2 worm cellular contexts compared by ENCODE assay signal in the genomic region with DNA sequence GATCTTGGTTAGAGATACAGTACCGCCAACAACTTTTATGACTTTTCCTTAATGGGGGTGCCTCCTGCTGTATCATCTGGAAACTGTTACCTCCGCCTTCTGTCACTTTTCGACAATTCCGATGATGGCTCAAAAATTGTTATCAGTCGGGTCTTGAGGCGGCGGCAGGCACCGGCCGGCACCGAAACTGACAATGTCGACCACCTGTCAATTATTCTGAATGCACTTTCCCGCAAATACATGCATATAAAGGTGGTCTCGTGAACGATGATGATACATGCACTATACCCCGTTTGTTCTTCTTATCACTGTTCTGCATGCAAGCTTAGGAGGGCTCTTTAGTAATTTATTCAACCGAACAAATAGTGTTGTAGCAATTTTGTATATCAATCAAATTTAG.
A peak's percentile ranks its signal among the peaks of the same experiment; 100 is the strongest.
TF ChIP-seq lines count a peak whose summit lies in the region.

No protein-coding gene starts in this region.

TF ChIP-seq in whole organism, L4 larva, 104 proteins besides CTCF, POLR2A, EP300 and RAD21 (continued from another document):
- TF ChIP-seq spr-1 (tag; optimal IDR thresholded peaks at IDR 0.05; lab: Kevin White, UChicago): no peak
- TF ChIP-seq attf-4 (tag; optimal IDR thresholded peaks at IDR 0.05; lab: Kevin White, UChicago): no peak
- TF ChIP-seq skn-1 (tag; optimal IDR thresholded peaks at IDR 0.05; lab: Kevin White, UChicago): no peak
- no peak for TF ChIP-seq dmd-8 (GFP tag; IDR thresholded peaks at IDR 0.05; lab: Robert Waterston, UW)
- peak; percentile 99 for TF ChIP-seq dmd-6 (GFP tag; IDR thresholded peaks at IDR 0.05; lab: Robert Waterston, UW)
- peak; percentile 97 for TF ChIP-seq dve-1 (tag; optimal IDR thresholded peaks at IDR 0.05; lab: Kevin White, UChicago; ENCODE audit: insufficient read depth)
- no peak for TF ChIP-seq ceh-32 (tag; optimal IDR thresholded peaks at IDR 0.05; lab: Kevin White, UChicago; ENCODE audit: poor library complexity)
- TF ChIP-seq ceh-44 (GFP tag; IDR thresholded peaks at IDR 0.05; lab: Robert Waterston, UW): no peak
- TF ChIP-seq hlh-30 (tag; optimal IDR thresholded peaks at IDR 0.05; lab: Kevin White, UChicago; ENCODE audit: insufficient read depth): peak; percentile 58
- TF ChIP-seq lin-1 (GFP tag; IDR thresholded peaks at IDR 0.05; lab: Robert Waterston, UW): peak; percentile 94
- 0 out of 2 replicates have a peak, but pooled peaks have one; percentile 47 for TF ChIP-seq T26A8.4 (GFP tag; IDR thresholded peaks at IDR 0.05; lab: Robert Waterston, UW)
- peak in 1 of 2 experiments; percentile 12 for TF ChIP-seq hif-1 (tag; optimal IDR thresholded peaks at IDR 0.05; lab: Kevin White, UChicago)
- TF ChIP-seq nhr-111 (GFP tag; optimal IDR thresholded peaks at IDR 0.05; lab: Kevin White, UChicago): no peak
- TF ChIP-seq nhr-28 (tag; optimal IDR thresholded peaks at IDR 0.05; lab: Kevin White, UChicago): peak; percentile 75
- TF ChIP-seq unc-62 (GFP tag; optimal IDR thresholded peaks at IDR 0.05 in 1 of 2; lab: Kevin White, UChicago): peak in 1 of 2 experiments; percentile 96
- no peak for TF ChIP-seq unc-62 (tag; optimal IDR thresholded peaks at IDR 0.05; lab: Kevin White, UChicago)
- TF ChIP-seq snpc-1.2 (GFP tag; IDR thresholded peaks at IDR 0.05; lab: Robert Waterston, UW): no peak
- TF ChIP-seq rbr-2 (tag; optimal IDR thresholded peaks at IDR 0.05; lab: Kevin White, UChicago): no peak
- TF ChIP-seq dpl-1 (GFP tag; optimal IDR thresholded peaks at IDR 0.05; lab: Kevin White, UChicago): no peak
- peak; percentile 25 for TF ChIP-seq nhr-77 (tag; optimal IDR thresholded peaks at IDR 0.05; lab: Kevin White, UChicago)
- TF ChIP-seq ztf-7 (tag; optimal IDR thresholded peaks at IDR 0.05; lab: Kevin White, UChicago): no peak
- TF ChIP-seq tra-1 (GFP tag; IDR thresholded peaks at IDR 0.05; lab: Robert Waterston, UW): peak; percentile 100
- TF ChIP-seq ZK337.2 (GFP tag; IDR thresholded peaks at IDR 0.05; lab: Robert Waterston, UW): no peak
- no peak for TF ChIP-seq ces-1 (GFP tag; optimal IDR thresholded peaks at IDR 0.05; lab: Kevin White, UChicago)
- TF ChIP-seq vab-7 (GFP tag; IDR thresholded peaks at IDR 0.05; lab: Robert Waterston, UW): no peak
- no peak for TF ChIP-seq ceh-82 (tag; optimal IDR thresholded peaks at IDR 0.05; lab: Kevin White, UChicago)
- TF ChIP-seq snpc-4 (tag; optimal IDR thresholded peaks at IDR 0.05; lab: Kevin White, UChicago): no peak
- peak; percentile 53 for TF ChIP-seq pqm-1 (tag; optimal IDR thresholded peaks at IDR 0.05; lab: Kevin White, UChicago)
- TF ChIP-seq aly-2 (tag; optimal IDR thresholded peaks at IDR 0.05; lab: Kevin White, UChicago): no peak
- no peak for TF ChIP-seq unc-39 (tag; optimal IDR thresholded peaks at IDR 0.05; lab: Kevin White, UChicago)
- TF ChIP-seq daf-8 (GFP tag; IDR thresholded peaks at IDR 0.05; lab: Robert Waterston, UW): no peak
- TF ChIP-seq fkh-10 (GFP tag; optimal IDR thresholded peaks at IDR 0.05; lab: Kevin White, UChicago): no peak
- peak; percentile 54; the same call in 1 of the 2 replicates for TF ChIP-seq nhr-41 (GFP tag; IDR thresholded peaks at IDR 0.05; lab: Robert Waterston, UW)
- no peak for TF ChIP-seq zip-11 (GFP tag; IDR thresholded peaks at IDR 0.05; lab: Robert Waterston, UW)
- no peak for TF ChIP-seq madf-5 (GFP tag; IDR thresholded peaks at IDR 0.05; lab: Robert Waterston, UW)
- TF ChIP-seq daf-12 (tag; optimal IDR thresholded peaks at IDR 0.05; lab: Kevin White, UChicago): no peak
- peak in 1 of 2 experiments; percentile 8 for TF ChIP-seq lsy-2 (tag; optimal IDR thresholded peaks at IDR 0.05; lab: Kevin White, UChicago)
- no peak for TF ChIP-seq nhr-6 (tag; optimal IDR thresholded peaks at IDR 0.05; lab: Kevin White, UChicago)
- TF ChIP-seq F10B5.3 (tag; optimal IDR thresholded peaks at IDR 0.05; lab: Kevin White, UChicago): no peak
- no peak for TF ChIP-seq F26F4.8 (GFP tag; conservative IDR thresholded peaks at IDR 0.05; lab: Robert Waterston, UW)
- TF ChIP-seq daf-16 (GFP tag; optimal IDR thresholded peaks at IDR 0.05; lab: Kevin White, UChicago): peak in 1 of 2 experiments; percentile 69
- TF ChIP-seq daf-16 (tag; optimal IDR thresholded peaks at IDR 0.05; lab: Kevin White, UChicago): peak; percentile 89
- no peak for TF ChIP-seq ceh-62 (tag; optimal IDR thresholded peaks at IDR 0.05; lab: Kevin White, UChicago)
- no peak for TF ChIP-seq lin-29 (GFP tag; IDR thresholded peaks at IDR 0.05; lab: Robert Waterston, UW)
- TF ChIP-seq duxl-1 (tag; optimal IDR thresholded peaks at IDR 0.05; lab: Kevin White, UChicago; ENCODE audit: poor library complexity): peak; percentile 15
- peak; percentile 83 for TF ChIP-seq pha-4 (GFP tag; IDR thresholded peaks at IDR 0.05; lab: Robert Waterston, UW)
- no peak for TF ChIP-seq pha-4 (tag; optimal IDR thresholded peaks at IDR 0.05; lab: Kevin White, UChicago)
- TF ChIP-seq sdz-12 (GFP tag; optimal IDR thresholded peaks at IDR 0.05; lab: Kevin White, UChicago): no peak
- TF ChIP-seq set-16 (GFP tag; IDR thresholded peaks at IDR 0.05; lab: Robert Waterston, UW): peak; percentile 41; the same call in 1 of the 2 replicates
- TF ChIP-seq mxl-3 (GFP tag; optimal IDR thresholded peaks at IDR 0.05; lab: Kevin White, UChicago): peak; percentile 49
- TF ChIP-seq gei-8 (GFP tag; optimal IDR thresholded peaks at IDR 0.05; lab: Kevin White, UChicago): peak; percentile 33

TF ChIP-seq in whole organism, young adult, 124 proteins besides CTCF, POLR2A, EP300 and RAD21 (continued from another document):
- TF ChIP-seq Y56A3A.18 (GFP tag; IDR thresholded peaks at IDR 0.05; lab: Robert Waterston, UW) (no peak), lin-26 (GFP tag; IDR thresholded peaks at IDR 0.05; lab: Robert Waterston, UW) (no peak), pha-4 (tag; optimal IDR thresholded peaks at IDR 0.05; lab: Kevin White, UChicago) (no peak), D2030.7 (GFP tag; IDR thresholded peaks at IDR 0.05; lab: Robert Waterston, UW) (no peak), F52B5.7 (tag; optimal IDR thresholded peaks at IDR 0.05; lab: Kevin White, UChicago) (no peak), B0261.1 (tag; optimal IDR thresholded peaks at IDR 0.05; lab: Kevin White, UChicago) (no peak), mxl-1 (tag; optimal IDR thresholded peaks at IDR 0.05; lab: Kevin White, UChicago) (no peak), attf-5 (GFP tag; optimal IDR thresholded peaks at IDR 0.05; lab: Kevin White, UChicago) (no peak), let-607 (tag; optimal IDR thresholded peaks at IDR 0.05; lab: Kevin White, UChicago) (peak; percentile 89 to 91), F22D6.2 (tag; optimal IDR thresholded peaks at IDR 0.05; lab: Kevin White, UChicago) (no peak), rec-8 (tag; optimal IDR thresholded peaks at IDR 0.05; lab: Kevin White, UChicago) (no peak), die-1 (tag; optimal IDR thresholded peaks at IDR 0.05; lab: Kevin White, UChicago) (no peak), tbp1 (GFP tag; optimal IDR thresholded peaks at IDR 0.05; lab: Kevin White, UChicago) (peak; percentile 59), F37B4.10 (GFP tag; IDR thresholded peaks at IDR 0.05; lab: Robert Waterston, UW) (no peak), him-1 (tag; optimal IDR thresholded peaks at IDR 0.05; lab: Kevin White, UChicago) (no peak), nhr-90 (tag; optimal IDR thresholded peaks at IDR 0.05; lab: Kevin White, UChicago) (peak; percentile 3), chd-7 (tag; optimal IDR thresholded peaks at IDR 0.05; lab: Kevin White, UChicago) (peak; percentile 71), ztf-28 (GFP tag; IDR thresholded peaks at IDR 0.05; lab: Robert Waterston, UW) (no peak), aptf-3 (GFP tag; IDR thresholded peaks at IDR 0.05; lab: Robert Waterston, UW) (no peak), F57C9.4 (tag; optimal IDR thresholded peaks at IDR 0.05; lab: Kevin White, UChicago) (no peak), T07F8.4 (tag; optimal IDR thresholded peaks at IDR 0.05; lab: Kevin White, UChicago) (no peak), xnd-1 (tag; optimal IDR thresholded peaks at IDR 0.05; lab: Kevin White, UChicago) (no peak), ceh-91 (GFP tag; IDR thresholded peaks at IDR 0.05; lab: Robert Waterston, UW) (no peak), snpc-3.4 (tag; optimal IDR thresholded peaks at IDR 0.05; lab: Kevin White, UChicago) (no peak), egl-44 (GFP tag; IDR thresholded peaks at IDR 0.05; lab: Robert Waterston, UW) (peak; percentile 70; the same call in 1 of the 2 replicates), nhr-27 (tag; optimal IDR thresholded peaks at IDR 0.05; lab: Kevin White, UChicago) (no peak), B0019.2 (GFP tag; conservative IDR thresholded peaks at IDR 0.05; lab: Robert Waterston, UW) (no peak), pbrm-1 (GFP tag; IDR thresholded peaks at IDR 0.05; lab: Robert Waterston, UW) (no peak), ceh-79 (tag; optimal IDR thresholded peaks at IDR 0.05; lab: Kevin White, UChicago) (no peak), mes-4 (tag; optimal IDR thresholded peaks at IDR 0.05; lab: Kevin White, UChicago) (no peak), dpff-1 (tag; optimal IDR thresholded peaks at IDR 0.05; lab: Kevin White, UChicago) (no peak), nhr-120 (GFP tag; IDR thresholded peaks at IDR 0.05; lab: Robert Waterston, UW) (no peak), rpc-1 (optimal IDR thresholded peaks at IDR 0.05; lab: Kevin White, UChicago) (no peak), rpc-1 (tag; optimal IDR thresholded peaks at IDR 0.05; lab: Kevin White, UChicago) (no peak), B0035.1 (tag; optimal IDR thresholded peaks at IDR 0.05; lab: Kevin White, UChicago) (no peak), lir-1 (GFP tag; conservative IDR thresholded peaks at IDR 0.05; lab: Robert Waterston, UW) (0 out of 2 replicates have a peak, but pooled peaks have one; percentile 11), ztf-3 (GFP tag; optimal IDR thresholded peaks at IDR 0.05; lab: Kevin White, UChicago) (no peak), ama-1 (optimal IDR thresholded peaks at IDR 0.05; lab: Kevin White, UChicago) (no peak), ama-1 (GFP tag; optimal IDR thresholded peaks at IDR 0.05; lab: Kevin White, UChicago) (no peak), F10E7.11 (tag; optimal IDR thresholded peaks at IDR 0.05; lab: Kevin White, UChicago) (no peak), ekl-4 (GFP tag; IDR thresholded peaks at IDR 0.05; lab: Robert Waterston, UW) (no peak), lag-1 (GFP tag; IDR thresholded peaks at IDR 0.05; lab: Robert Waterston, UW) (no peak), Y53F4B.3 (GFP tag; IDR thresholded peaks at IDR 0.05; lab: Robert Waterston, UW) (no peak), unc-130 (GFP tag; optimal IDR thresholded peaks at IDR 0.05; lab: Kevin White, UChicago) (no peak), unc-62 (GFP tag; optimal IDR thresholded peaks at IDR 0.05; lab: Kevin White, UChicago) (peak; percentile 98), akir-1 (GFP tag; optimal IDR thresholded peaks at IDR 0.05; lab: Kevin White, UChicago) (no peak), F33H1.4 (GFP tag; IDR thresholded peaks at IDR 0.05; lab: Robert Waterston, UW) (no peak), cebp-2 (GFP tag; IDR thresholded peaks at IDR 0.05; lab: Robert Waterston, UW) (no peak), nfya-1 (tag; optimal IDR thresholded peaks at IDR 0.05; lab: Kevin White, UChicago; ENCODE audit: borderline replicate concordance, insufficient read depth) (no peak), hlh-26 (GFP tag; conservative IDR thresholded peaks at IDR 0.05; lab: Robert Waterston, UW) (no peak), madf-6 (GFP tag; IDR thresholded peaks at IDR 0.05; lab: Robert Waterston, UW) (no peak), ceh-58 (GFP tag; IDR thresholded peaks at IDR 0.05; lab: Robert Waterston, UW) (no peak), ets-4 (GFP tag; optimal IDR thresholded peaks at IDR 0.05; lab: Kevin White, UChicago) (peak; percentile 98), C06A6.2 (GFP tag; conservative IDR thresholded peaks at IDR 0.05; lab: Robert Waterston, UW) (no peak; the same call in 1 of the 2 replicates), bed-2 (GFP tag; IDR thresholded peaks at IDR 0.05; lab: Robert Waterston, UW) (no peak), madf-8 (GFP tag; conservative IDR thresholded peaks at IDR 0.05; lab: Robert Waterston, UW) (no peak), snpc-1.3 (tag; optimal IDR thresholded peaks at IDR 0.05; lab: Kevin White, UChicago; ENCODE audit: insufficient read depth) (no peak), zim-3 (tag; optimal IDR thresholded peaks at IDR 0.05; lab: Kevin White, UChicago) (no peak), hrde-1 (tag; optimal IDR thresholded peaks at IDR 0.05; lab: Kevin White, UChicago; ENCODE audit: borderline replicate concordance) (no peak), ZK185.1 (tag; optimal IDR thresholded peaks at IDR 0.05; lab: Kevin White, UChicago; ENCODE audit: poor library complexity, severe bottlenecking) (peak; percentile 21), mcd-1 (GFP tag; IDR thresholded peaks at IDR 0.05; lab: Robert Waterston, UW) (0 out of 2 replicates have a peak, but pooled peaks have one; percentile 28), ztf-18 (tag; optimal IDR thresholded peaks at IDR 0.05; lab: Kevin White, UChicago) (no peak), bed-1 (GFP tag; IDR thresholded peaks at IDR 0.05; lab: Robert Waterston, UW) (no peak), hmg-20 (GFP tag; IDR thresholded peaks at IDR 0.05; lab: Robert Waterston, UW) (no peak), ztf-6 (GFP tag; IDR thresholded peaks at IDR 0.05; lab: Robert Waterston, UW) (no peak), let-526 (GFP tag; IDR thresholded peaks at IDR 0.05; lab: Robert Waterston, UW) (no peak), dox-1 (GFP tag; IDR thresholded peaks at IDR 0.05; lab: Robert Waterston, UW) (peak; percentile 87), hlh-12 (tag; optimal IDR thresholded peaks at IDR 0.05; lab: Kevin White, UChicago) (no peak), snpc-1.1 (tag; optimal IDR thresholded peaks at IDR 0.05; lab: Kevin White, UChicago; ENCODE audit: insufficient read depth) (no peak), K12H6.12 (tag; optimal IDR thresholded peaks at IDR 0.05; lab: Kevin White, UChicago) (no peak), C17E4.6 (GFP tag; IDR thresholded peaks at IDR 0.05; lab: Robert Waterston, UW) (no peak), F39B2.1 (GFP tag; IDR thresholded peaks at IDR 0.05; lab: Robert Waterston, UW) (no peak), ccch-3 (GFP tag; optimal IDR thresholded peaks at IDR 0.05; lab: Kevin White, UChicago) (no peak), cebp-1 (GFP tag; IDR thresholded peaks at IDR 0.05; lab: Robert Waterston, UW) (no peak; the same call in 1 of the 2 replicates), cebp-1 (tag; optimal IDR thresholded peaks at IDR 0.05; lab: Kevin White, UChicago) (peak; percentile 68), egrh-3 (GFP tag; IDR thresholded peaks at IDR 0.05; lab: Robert Waterston, UW) (no peak), somi-1 (GFP tag; optimal IDR thresholded peaks at IDR 0.05; lab: Kevin White, UChicago) (no peak), ztf-22 (GFP tag; optimal IDR thresholded peaks at IDR 0.05; lab: Kevin White, UChicago) (peak; percentile 93), fkh-3 (tag; optimal IDR thresholded peaks at IDR 0.05; lab: Kevin White, UChicago) (no peak), lin-35 (GFP tag; optimal IDR thresholded peaks at IDR 0.05; lab: Kevin White, UChicago) (no peak), ztf-25 (GFP tag; IDR thresholded peaks at IDR 0.05; lab: Robert Waterston, UW) (no peak), F23B12.7 (tag; optimal IDR thresholded peaks at IDR 0.05; lab: Kevin White, UChicago; ENCODE audit: insufficient read depth) (no peak), ceh-27 (GFP tag; optimal IDR thresholded peaks at IDR 0.05; lab: Kevin White, UChicago) (no peak), atf-7 (tag; optimal IDR thresholded peaks at IDR 0.05; lab: Kevin White, UChicago) (peak; percentile 72), ceh-100 (GFP tag; IDR thresholded peaks at IDR 0.05; lab: Robert Waterston, UW) (no peak), attf-6 (GFP tag; IDR thresholded peaks at IDR 0.05; lab: Robert Waterston, UW) (no peak), attf-3 (GFP tag; conservative IDR thresholded peaks at IDR 0.05; lab: Robert Waterston, UW) (no peak)
